Fruit fly (Drosophila melanogaster): ENCODE measurements around the gene CCT2.

CCT2 gene

dm6 chrX:9062665-9063064 lies 26.6 kb upstream of the CCT2 start (continued):
- TF ChIP-seq CG6854 (GFP tag; optimal IDR thresholded peaks at IDR 0.05) (no peak), al (GFP tag; IDR thresholded peaks at IDR 0.05) (peak; percentile 45; the same call in 1 of the 2 replicates), CG11456 (GFP tag; IDR thresholded peaks at IDR 0.05) (peak; percentile 50; the same call in 1 of the 3 replicates), peb (GFP tag; IDR thresholded peaks at IDR 0.05) (no peak), abd-A (tag; optimal IDR thresholded peaks at IDR 0.05) (no peak), CG10274 (GFP tag; optimal IDR thresholded peaks at IDR 0.05) (no peak), lbe (GFP tag; optimal IDR thresholded peaks at IDR 0.05) (peak; percentile 58), esg (GFP tag; conservative IDR thresholded peaks at IDR 0.05) (peak; percentile 26; the same call in 1 of the 2 replicates), CG7556 (GFP tag; optimal IDR thresholded peaks at IDR 0.05) (no peak), Vsx1 (GFP tag; optimal IDR thresholded peaks at IDR 0.05) (no peak), CG1603 (tag; optimal IDR thresholded peaks at IDR 0.05) (no peak), CG6683 (GFP tag; optimal IDR thresholded peaks at IDR 0.05) (no peak), Sox102F (GFP tag; optimal IDR thresholded peaks at IDR 0.05) (peak; percentile 52), CG11085 (GFP tag; IDR thresholded peaks at IDR 0.05) (0 out of 2 replicates have a peak, but pooled peaks have one; percentile 33), CG7372 (GFP tag; IDR thresholded peaks at IDR 0.05) (0 out of 2 replicates have a peak, but pooled peaks have one; percentile 13), CG12391 (tag; optimal IDR thresholded peaks at IDR 0.05) (peak; percentile 7), CG10565 (GFP tag; optimal IDR thresholded peaks at IDR 0.05) (no peak), sob (GFP tag; IDR thresholded peaks at IDR 0.05) (peak; percentile 53), CG6689 (GFP tag; IDR thresholded peaks at IDR 0.05) (peak; percentile 46), Sry-β (GFP tag; optimal IDR thresholded peaks at IDR 0.05) (no peak), gce (GFP tag; IDR thresholded peaks at IDR 0.05) (no peak), tll (GFP tag; optimal IDR thresholded peaks at IDR 0.05) (no peak), CG11504 (tag; optimal IDR thresholded peaks at IDR 0.05) (peak; percentile 43), ac (GFP tag; optimal IDR thresholded peaks at IDR 0.05) (no peak), CG34422 (GFP tag; IDR thresholded peaks at IDR 0.05) (peak; percentile 41; the same call in 2 of the 3 replicates), CG17361 (GFP tag; IDR thresholded peaks at IDR 0.05) (0 out of 3 replicates have a peak, but pooled peaks have one; percentile 10), eve (GFP tag; optimal IDR thresholded peaks at IDR 0.05) (no peak), B-H2 (GFP tag; optimal IDR thresholded peaks at IDR 0.05) (no peak), gem (tag; optimal IDR thresholded peaks at IDR 0.05) (peak; percentile 53), Hmr (GFP tag; optimal IDR thresholded peaks at IDR 0.05) (peak; percentile 3), row (GFP tag; IDR thresholded peaks at IDR 0.05) (peak; percentile 48), Optix (GFP tag; IDR thresholded peaks at IDR 0.05) (0 out of 3 replicates have a peak, but pooled peaks have one; percentile 24), dm (GFP tag; optimal IDR thresholded peaks at IDR 0.05) (no peak), sr (GFP tag; IDR thresholded peaks at IDR 0.05) (no peak), CG30403 (GFP tag; optimal IDR thresholded peaks at IDR 0.05) (peak; percentile 13), zfh2 (GFP tag; optimal IDR thresholded peaks at IDR 0.05) (no peak), CG31388 (GFP tag; optimal IDR thresholded peaks at IDR 0.05) (no peak), Ptx1 (GFP tag; IDR thresholded peaks at IDR 0.05) (peak; percentile 60), ara (GFP tag; IDR thresholded peaks at IDR 0.05) (no peak), Rx (GFP tag; IDR thresholded peaks at IDR 0.05) (no peak), bigmax (GFP tag; optimal IDR thresholded peaks at IDR 0.05) (no peak), jumu (GFP tag; optimal IDR thresholded peaks at IDR 0.05) (no peak), CG9876 (GFP tag; optimal IDR thresholded peaks at IDR 0.05) (no peak), CG4730 (GFP tag; IDR thresholded peaks at IDR 0.05) (0 out of 2 replicates have a peak, but pooled peaks have one; percentile 11), grn (GFP tag; optimal IDR thresholded peaks at IDR 0.05) (no peak), croc (GFP tag; conservative IDR thresholded peaks at IDR 0.05) (no peak), br (optimal IDR thresholded peaks at IDR 0.05) (no peak), ems (GFP tag; optimal IDR thresholded peaks at IDR 0.05) (no peak), sima (GFP tag; optimal IDR thresholded peaks at IDR 0.05) (no peak), Xrp1 (GFP tag; IDR thresholded peaks at IDR 0.05) (peak; percentile 48; the same call in 1 of the 2 replicates), CG11696 (GFP tag; IDR thresholded peaks at IDR 0.05) (no peak), gt (GFP tag; IDR thresholded peaks at IDR 0.05) (no peak)
